Fruit fly (Drosophila melanogaster) whole organism, embryonic: ENCODE data around the gene CG17344.
A peak's percentile ranks its signal among the peaks of the same experiment; 100 is the strongest.

Experiments used
- CG10209 ChIP-seq: fragments of 200-800 bp; sonication (Bioruptor generic); optimal IDR thresholded peaks from 3 replicates; lab custom pipeline; 2017; ENCODE audit warnings: missing biosample characterization, mild to moderate bottlenecking, missing genetic modification characterization, missing genetic modification reagents
- CG11560 ChIP-seq: fragments of 200-800 bp; sonication (Bioruptor generic); IDR thresholded peaks from 3 replicates; pipeline ENCODE4 v1.3.6; 2022; ENCODE audit warnings: missing biosample characterization, missing genetic modification characterization
- CG12155 ChIP-seq: fragments of 200-800 bp; sonication (Bioruptor generic); optimal IDR thresholded peaks from 3 replicates; lab custom pipeline; 2016; ENCODE audit warnings: missing biosample characterization, missing genetic modification characterization
- CG13287 ChIP-seq: fragments of 200-800 bp; sonication (Bioruptor generic); IDR thresholded peaks from 2 replicates; pipeline ENCODE4 v1.3.6; 2022; ENCODE audit warnings: missing biosample characterization, missing genetic modification characterization; ENCODE audit not compliant: partially characterized antibody
- CG13624 ChIP-seq: fragments of 200-800 bp; sonication (Bioruptor generic); optimal IDR thresholded peaks from 2 replicates; lab custom pipeline; 2016; ENCODE audit warnings: missing biosample characterization, missing genetic modification characterization
- CG17328 ChIP-seq: fragments of 200-800 bp; sonication (Bioruptor generic); IDR thresholded peaks from 2 replicates; pipeline ENCODE4 v1.3.6; 2022; ENCODE audit warnings: missing biosample characterization, missing genetic modification characterization
- CG18262 ChIP-seq: fragments of 200-800 bp; optimal IDR thresholded peaks from 3 replicates; lab custom pipeline; 2019; ENCODE audit warnings: missing biosample characterization, mild to moderate bottlenecking, missing genetic modification characterization, moderate library complexity
- CG3281 ChIP-seq: fragments of 200-800 bp; sonication (Bioruptor generic); optimal IDR thresholded peaks from 3 replicates; lab custom pipeline; 2017; ENCODE audit warnings: missing biosample characterization, mild to moderate bottlenecking, missing genetic modification characterization
- CG4730 ChIP-seq: fragments of 200-800 bp; sonication (Bioruptor generic); IDR thresholded peaks from 2 replicates; pipeline ENCODE4 v1.3.6; 2022; ENCODE audit warnings: missing biosample characterization, missing genetic modification characterization
- Dp ChIP-seq: fragments of 200-800 bp; sonication (Bioruptor generic); optimal IDR thresholded peaks from 2 replicates; lab custom pipeline; 2018; ENCODE audit warnings: missing biosample characterization, mild to moderate bottlenecking, missing genetic modification characterization, moderate library complexity
- Ets65A ChIP-seq: fragments of 200-800 bp; sonication (Bioruptor generic); peaks from one replicate; lab custom pipeline; 2016; ENCODE audit warnings: missing biosample characterization, missing genetic modification characterization
- Gsc ChIP-seq: fragments of 200-800 bp; sonication (Bioruptor generic); IDR thresholded peaks from 2 replicates; pipeline ENCODE4 v1.3.6; 2022; ENCODE audit warnings: missing biosample characterization, missing genetic modification characterization
- Gug ChIP-seq: fragments of 200-800 bp; sonication (Bioruptor generic); IDR thresholded peaks from 4 replicates; pipeline ENCODE4 v1.3.6; 2022; ENCODE audit warnings: missing biosample characterization, missing genetic modification characterization
- HLH3B ChIP-seq: fragments of 200-800 bp; sonication (Bioruptor generic); IDR thresholded peaks from 2 replicates; pipeline ENCODE4 v1.3.6; 2022; ENCODE audit warnings: missing biosample characterization, missing genetic modification characterization
- Hmx ChIP-seq: fragments of 200-800 bp; sonication (Bioruptor generic); optimal IDR thresholded peaks from 2 replicates; lab custom pipeline; 2016; ENCODE audit warnings: missing biosample characterization, missing genetic modification characterization
- Hr3 ChIP-seq: fragments of 200-800 bp; sonication (Bioruptor generic); optimal IDR thresholded peaks from 3 replicates; lab custom pipeline; 2016; ENCODE audit warnings: missing biosample characterization, missing genetic modification characterization
- Hr51 ChIP-seq, 2 experiments: fragments of 200-800 bp; sonication (Bioruptor generic); optimal IDR thresholded peaks; 2 replicates in 1 of 2; 3 replicates in 1 of 2; lab custom pipeline; 2016 to 2018; ENCODE audit warnings: missing biosample characterization in 2 of 2, missing genetic modification characterization in 2 of 2, mild to moderate bottlenecking in 1 of 2, moderate library complexity in 1 of 2
- Myb ChIP-seq: fragments of 200-800 bp; sonication (Bioruptor generic); optimal IDR thresholded peaks from 2 replicates; lab custom pipeline; 2016; ENCODE audit warnings: missing biosample characterization, missing genetic modification characterization
- Nf-YA ChIP-seq: fragments of 200-800 bp; sonication (Bioruptor generic); IDR thresholded peaks from 2 replicates; pipeline ENCODE4 v1.3.6; 2022; ENCODE audit warnings: missing biosample characterization, missing genetic modification characterization
- Nf-YC ChIP-seq: fragments of 200-800 bp; optimal IDR thresholded peaks from 3 replicates; lab custom pipeline; 2019; ENCODE audit warnings: missing biosample characterization, mild to moderate bottlenecking, missing genetic modification characterization, moderate library complexity
- Oli ChIP-seq: fragments of 200-800 bp; sonication (Bioruptor generic); optimal IDR thresholded peaks from 2 replicates; lab custom pipeline; 2018; ENCODE audit warnings: missing biosample characterization, mild to moderate bottlenecking, missing genetic modification characterization, moderate library complexity
- Pdp1 ChIP-seq, 2 experiments: fragments of 200-800 bp; sonication (Bioruptor generic); optimal IDR thresholded peaks; 3 replicates each; lab custom pipeline; 2016; ENCODE audit warnings: missing biosample characterization in 2 of 2, missing genetic modification characterization in 2 of 2, mild to moderate bottlenecking in 1 of 2, moderate library complexity in 1 of 2
- Sry-β ChIP-seq: fragments of 200-800 bp; sonication (Bioruptor generic); optimal IDR thresholded peaks from 2 replicates; lab custom pipeline; 2018; ENCODE audit warnings: missing biosample characterization, mild to moderate bottlenecking, missing genetic modification characterization, moderate library complexity
- Xbp1 ChIP-seq: fragments of 200-800 bp; sonication (Bioruptor generic); optimal IDR thresholded peaks from 3 replicates; lab custom pipeline; 2016; ENCODE audit warnings: missing biosample characterization, mild to moderate bottlenecking, missing genetic modification characterization
- YL-1 ChIP-seq: fragments of 200-800 bp; sonication (Bioruptor generic); optimal IDR thresholded peaks from 3 replicates; lab custom pipeline; 2017; ENCODE audit warnings: missing biosample characterization, mild to moderate bottlenecking, missing genetic modification characterization
- bsh ChIP-seq, 2 experiments: fragments of 200-800 bp; sonication (Bioruptor generic); optimal IDR thresholded peaks; 2 replicates each; lab custom pipeline; 2017 to 2018; ENCODE audit warnings: mild to moderate bottlenecking in 2 of 2, missing biosample characterization in 2 of 2, missing genetic modification characterization in 2 of 2, moderate library complexity in 1 of 2
- cad ChIP-seq: fragments of >200 bp; optimal IDR thresholded peaks from 2 replicates; lab custom pipeline; 2017; ENCODE audit warnings: missing biosample characterization, missing genetic modification characterization
- crc ChIP-seq: fragments of 200-800 bp; sonication (Bioruptor generic); optimal IDR thresholded peaks from 2 replicates; lab custom pipeline; 2016; ENCODE audit warnings: missing biosample characterization, missing genetic modification characterization
- dmrt99B ChIP-seq: fragments of 200-800 bp; sonication (Bioruptor generic); optimal IDR thresholded peaks from 2 replicates; lab custom pipeline; 2018; ENCODE audit warnings: missing biosample characterization, mild to moderate bottlenecking, missing genetic modification characterization, moderate library complexity
- gcm ChIP-seq: fragments of 200-800 bp; sonication (Bioruptor generic); optimal IDR thresholded peaks from 2 replicates; lab custom pipeline; 2019; ENCODE audit warnings: missing biosample characterization, mild to moderate bottlenecking, missing genetic modification characterization, moderate library complexity
- gsb ChIP-seq: fragments of 200-800 bp; sonication (Bioruptor generic); IDR thresholded peaks from 2 replicates; pipeline ENCODE4 v1.3.6; 2022; ENCODE audit warnings: missing biosample characterization, missing genetic modification characterization
- ham ChIP-seq: fragments of 200-800 bp; sonication (Bioruptor generic); IDR thresholded peaks from 2 replicates; pipeline ENCODE4 v1.3.6; 2022; ENCODE audit warnings: missing biosample characterization, missing genetic modification characterization
- knrl ChIP-seq: fragments of 200-800 bp; sonication (Bioruptor generic); IDR thresholded peaks from 3 replicates; pipeline ENCODE4 v1.3.6; 2022; ENCODE audit warnings: missing biosample characterization, missing genetic modification characterization; ENCODE audit not compliant: partially characterized antibody
- lilli ChIP-seq: fragments of 200-800 bp; sonication (Bioruptor generic); optimal IDR thresholded peaks from 3 replicates; lab custom pipeline; 2016; ENCODE audit warnings: missing biosample characterization, missing genetic modification characterization
- pnt ChIP-seq: fragments of 200-800 bp; sonication (Bioruptor generic); optimal IDR thresholded peaks from 3 replicates; lab custom pipeline; 2016; ENCODE audit warnings: missing biosample characterization, missing genetic modification characterization
- prd ChIP-seq, 3 experiments: fragments of >200 bp in 2 of 3; fragments of 200-800 bp in 1 of 3; sonication (Bioruptor generic) in 1 of 3; optimal IDR thresholded peaks in 2 of 3; IDR thresholded peaks in 1 of 3; 2 replicates in 2 of 3; 3 replicates in 1 of 3; pipeline versions ENCODE4 v1.3.6 to Lab custom; 2017 to 2022; ENCODE audit warnings: missing biosample characterization in 1 of 3, missing genetic modification characterization in 1 of 3
- psq ChIP-seq: fragments of 200-800 bp; sonication (Bioruptor generic); optimal IDR thresholded peaks from 2 replicates; lab custom pipeline; 2017; ENCODE audit warnings: missing biosample characterization, missing genetic modification characterization
- repo ChIP-seq: fragments of 200-800 bp; sonication (Bioruptor generic); optimal IDR thresholded peaks from 2 replicates; lab custom pipeline; 2016; ENCODE audit warnings: missing biosample characterization, missing genetic modification characterization
- run ChIP-seq: fragments of 200-800 bp; sonication (Bioruptor generic); optimal IDR thresholded peaks from 3 replicates; lab custom pipeline; 2018; ENCODE audit warnings: missing biosample characterization, mild to moderate bottlenecking, missing genetic modification characterization
- shn ChIP-seq: fragments of 200-800 bp; sonication (Bioruptor generic); optimal IDR thresholded peaks from 3 replicates; lab custom pipeline; 2016; ENCODE audit warnings: missing biosample characterization, missing genetic modification characterization
- sima ChIP-seq: fragments of 200-800 bp; sonication (Bioruptor generic); optimal IDR thresholded peaks from 2 replicates; lab custom pipeline; 2016; ENCODE audit warnings: missing biosample characterization, missing genetic modification characterization
- sr ChIP-seq: fragments of 200-800 bp; sonication (Bioruptor generic); IDR thresholded peaks from 3 replicates; pipeline ENCODE4 v1.3.6; 2022; ENCODE audit warnings: missing biosample characterization, missing genetic modification characterization
- sug ChIP-seq: fragments of 200-800 bp; optimal IDR thresholded peaks from 2 replicates; lab custom pipeline; 2019; ENCODE audit warnings: missing biosample characterization, mild to moderate bottlenecking, missing genetic modification characterization, moderate library complexity
- tap ChIP-seq: fragments of 200-800 bp; optimal IDR thresholded peaks from 3 replicates; lab custom pipeline; 2019; ENCODE audit warnings: missing biosample characterization, mild to moderate bottlenecking, missing genetic modification characterization, moderate library complexity
- tll ChIP-seq, 2 experiments: fragments of 200-800 bp in 1 of 2; fragments of >200 bp in 1 of 2; sonication (Bioruptor generic) in 1 of 2; optimal IDR thresholded peaks; 2 replicates each; lab custom pipeline; 2017 to 2019; ENCODE audit warnings: missing biosample characterization in 2 of 2, missing genetic modification characterization in 2 of 2, mild to moderate bottlenecking in 1 of 2, moderate library complexity in 1 of 2
- unc-4 ChIP-seq: fragments of 200-800 bp; sonication (Bioruptor generic); IDR thresholded peaks from 2 replicates; pipeline ENCODE4 v1.3.6; 2022; ENCODE audit warnings: missing biosample characterization, missing genetic modification characterization; ENCODE audit not compliant: partially characterized antibody
- wor ChIP-seq: fragments of 200-800 bp; sonication (Bioruptor generic); IDR thresholded peaks from 2 replicates; pipeline ENCODE4 v1.3.6; 2022; ENCODE audit warnings: missing biosample characterization, missing genetic modification characterization

CG17344 gene

dm6 chr2L:19133465-19134365 is 31.9 kb downstream of the CG17344 start, which contains the start of gene brat (continued):
- TF ChIP-seq prd (optimal IDR thresholded peaks at IDR 0.05; lab: Kevin White, UChicago) (no peak), prd (GFP tag; IDR thresholded peaks at IDR 0.05; lab: Robert Waterston, UW) (peak; percentile 62; the same call in 2 of the 3 replicates), Gsc (GFP tag; lab: Robert Waterston, UW) (no peak), repo (peak; percentile 18), shn (GFP tag; lab: Kevin White, UChicago) (peak; percentile 62), ham (no peak), sr (GFP tag; lab: Robert Waterston, UW) (no peak), Dp (GFP tag; lab: Kevin White, UChicago) (peak; percentile 40), Xbp1 (GFP tag; lab: Kevin White, UChicago) (peak; percentile 55), cad (no peak), Ets65A (GFP tag; lab: Kevin White, UChicago) (peak; percentile 79), YL-1 (peak; percentile 40), Pdp1 (GFP tag; optimal IDR thresholded peaks at IDR 0.05; lab: Kevin White, UChicago) (peak; percentile 50 to 53), Nf-YA (GFP tag; lab: Robert Waterston, UW) (no peak), CG10209 (GFP tag; lab: Kevin White, UChicago) (peak; percentile 15), sima (GFP tag; lab: Kevin White, UChicago) (no peak), dmrt99B (tag; lab: Kevin White, UChicago) (peak; percentile 5), CG3281 (GFP tag; lab: Kevin White, UChicago) (peak; percentile 38), sug (peak; percentile 70), bsh (GFP tag; optimal IDR thresholded peaks at IDR 0.05; lab: Kevin White, UChicago) (peak in 1 of 2 experiments; percentile 6), Gug (peak; percentile 21; the same call in 1 of the 4 replicates), CG4730 (GFP tag; lab: Robert Waterston, UW) (no peak), knrl (GFP tag; lab: Robert Waterston, UW) (peak; percentile 92), CG12155 (GFP tag; lab: Kevin White, UChicago) (peak; percentile 82), Hmx (GFP tag; lab: Kevin White, UChicago) (no peak), crc (GFP tag; lab: Kevin White, UChicago) (peak; percentile 4), wor (no peak), CG11560 (tag; lab: Robert Waterston, UW) (peak; percentile 72; the same call in 2 of the 3 replicates), CG18262 (tag; lab: Kevin White, UChicago) (peak; percentile 56), unc-4 (peak; percentile 89), gsb (GFP tag; lab: Robert Waterston, UW) (no peak), CG13624 (GFP tag; lab: Kevin White, UChicago) (peak; percentile 47), pnt (peak; percentile 59), HLH3B (peak; percentile 44; the same call in 1 of the 2 replicates), Nf-YC (tag; lab: Kevin White, UChicago) (peak; percentile 58), Myb (GFP tag; lab: Kevin White, UChicago) (peak; percentile 62), tll (GFP tag; optimal IDR thresholded peaks at IDR 0.05; lab: Kevin White, UChicago) (peak in 1 of 2 experiments; percentile 36), run (tag; lab: Kevin White, UChicago) (no peak), CG17328 (GFP tag; lab: Robert Waterston, UW) (0 out of 2 replicates have a peak, but pooled peaks have one; percentile 44), psq (no peak), Sry-β (GFP tag; lab: Kevin White, UChicago) (peak; percentile 89), Hr51 (GFP tag; optimal IDR thresholded peaks at IDR 0.05; lab: Kevin White, UChicago) (peak; percentile 29 to 42), gcm (no peak), tap (tag; lab: Kevin White, UChicago) (peak; percentile 3), Hr3 (GFP tag; lab: Kevin White, UChicago) (peak; percentile 60), CG13287 (peak; percentile 93), Oli (tag; lab: Kevin White, UChicago) (peak; percentile 16), lilli (GFP tag; lab: Kevin White, UChicago) (peak; percentile 80)
